Fruit fly (Drosophila melanogaster): ENCODE data around the gene pira.

pira gene

dm6 chrX:12755600-12756373 is 7.6 kb downstream of the pira start (continued):
- TF ChIP-seq CG11093 (GFP tag; IDR thresholded peaks at IDR 0.05): peak; percentile 71; the same call in 2 of the 3 replicates
- TF ChIP-seq hb (GFP tag; IDR thresholded peaks at IDR 0.05; ENCODE audit: partially characterized antibody): no peak

dm6 chrX:12755017-12755563 is 8.3 kb downstream of the pira start:
- peak in 1 of 2 experiments; percentile 79 for TF ChIP-seq eve (GFP tag; optimal IDR thresholded peaks at IDR 0.05)
- peak; percentile 65; the same call in 1 of the 2 replicates for TF ChIP-seq bowl (GFP tag; IDR thresholded peaks at IDR 0.05)
- TF ChIP-seq sd (tag; optimal IDR thresholded peaks at IDR 0.05): no peak
- peak; percentile 58 to 75 for TF ChIP-seq Hr51 (GFP tag; optimal IDR thresholded peaks at IDR 0.05)
- TF ChIP-seq CG7745 (tag; optimal IDR thresholded peaks at IDR 0.05): no peak
- peak; percentile 70 for TF ChIP-seq CG7556 (GFP tag; optimal IDR thresholded peaks at IDR 0.05)
- no peak for TF ChIP-seq CG6654 (GFP tag; optimal IDR thresholded peaks at IDR 0.05)
- TF ChIP-seq org-1 (GFP tag; optimal IDR thresholded peaks at IDR 0.05): peak; percentile 63
- TF ChIP-seq otp (GFP tag; IDR thresholded peaks at IDR 0.05): 0 out of 3 replicates have a peak, but pooled peaks have one; percentile 28
- TF ChIP-seq HLH3B (GFP tag; IDR thresholded peaks at IDR 0.05): peak; percentile 76
- TF ChIP-seq CG16815 (GFP tag; optimal IDR thresholded peaks at IDR 0.05): peak; percentile 52
- no peak for TF ChIP-seq sens-2 (GFP tag; IDR thresholded peaks at IDR 0.05)
- peak; percentile 58 for TF ChIP-seq CG1647 (GFP tag; optimal IDR thresholded peaks at IDR 0.05)
- TF ChIP-seq CG11398 (GFP tag; optimal IDR thresholded peaks at IDR 0.05): peak; percentile 9
- TF ChIP-seq emc (GFP tag; optimal IDR thresholded peaks at IDR 0.05): no peak
- no peak for TF ChIP-seq Spps (tag; optimal IDR thresholded peaks at IDR 0.05)
- TF ChIP-seq ems (GFP tag; optimal IDR thresholded peaks at IDR 0.05): peak; percentile 74
- peak; percentile 38 for TF ChIP-seq onecut (GFP tag; IDR thresholded peaks at IDR 0.05)
- TF ChIP-seq hb (GFP tag; IDR thresholded peaks at IDR 0.05; ENCODE audit: partially characterized antibody): no peak
- peak; percentile 58 for TF ChIP-seq Chrac-16 (GFP tag; optimal IDR thresholded peaks at IDR 0.05)
- TF ChIP-seq sisA (GFP tag; IDR thresholded peaks at IDR 0.05): peak; percentile 65
- peak; percentile 66 for TF ChIP-seq CG4328 (GFP tag; optimal IDR thresholded peaks at IDR 0.05)
- TF ChIP-seq shn (GFP tag; optimal IDR thresholded peaks at IDR 0.05): no peak
- no peak for TF ChIP-seq aop (GFP tag; IDR thresholded peaks at IDR 0.05)
- no peak for TF ChIP-seq TFAM (GFP tag; optimal IDR thresholded peaks at IDR 0.05)
- TF ChIP-seq sqz (GFP tag; optimal IDR thresholded peaks at IDR 0.05): peak; percentile 50
- TF ChIP-seq CG1792 (GFP tag; optimal IDR thresholded peaks at IDR 0.05): no peak
- TF ChIP-seq Pdp1 (GFP tag; optimal IDR thresholded peaks at IDR 0.05): peak; percentile 13 to 64
- no peak for TF ChIP-seq nerfin-2 (GFP tag; IDR thresholded peaks at IDR 0.05; ENCODE audit: partially characterized antibody)
- TF ChIP-seq CG3281 (GFP tag; optimal IDR thresholded peaks at IDR 0.05): peak; percentile 82
- no peak for TF ChIP-seq gcm2 (GFP tag; optimal IDR thresholded peaks at IDR 0.05)
- no peak for TF ChIP-seq ac (GFP tag; optimal IDR thresholded peaks at IDR 0.05)
- TF ChIP-seq pb (GFP tag; optimal IDR thresholded peaks at IDR 0.05): peak; percentile 40
- peak; percentile 91 for TF ChIP-seq slbo (GFP tag; IDR thresholded peaks at IDR 0.05)
- TF ChIP-seq row (GFP tag; IDR thresholded peaks at IDR 0.05): peak; percentile 90
- TF ChIP-seq inv (GFP tag; IDR thresholded peaks at IDR 0.05; ENCODE audit: partially characterized antibody): no peak
- TF ChIP-seq Lpt (GFP tag; optimal IDR thresholded peaks at IDR 0.05): no peak
- no peak for TF ChIP-seq br (optimal IDR thresholded peaks at IDR 0.05)
- no peak for TF ChIP-seq CG8290 (GFP tag; optimal IDR thresholded peaks at IDR 0.05)
- TF ChIP-seq CG8290 (tag; optimal IDR thresholded peaks at IDR 0.05): peak in 1 of 2 experiments; percentile 85
- no peak for TF ChIP-seq Doc2 (GFP tag; IDR thresholded peaks at IDR 0.05)
- TF ChIP-seq gsb-n (tag; optimal IDR thresholded peaks at IDR 0.05): no peak
- peak in 1 of 2 experiments; percentile 37 for TF ChIP-seq insv (GFP tag; optimal IDR thresholded peaks at IDR 0.05)
- TF ChIP-seq dan (GFP tag; IDR thresholded peaks at IDR 0.05): no peak
- peak; percentile 70 for TF ChIP-seq NfI (GFP tag; optimal IDR thresholded peaks at IDR 0.05)
- TF ChIP-seq Dref (GFP tag; IDR thresholded peaks at IDR 0.05): no peak
- no peak for TF ChIP-seq gce (GFP tag; IDR thresholded peaks at IDR 0.05)

Measured in whole organism, embryonic.